Worm (Caenorhabditis elegans): ENCODE data around the gene skr-14.
A peak's percentile ranks its signal among the peaks of the same experiment; 100 is the strongest.

skr-14 gene

ce11 chrV:4421475-4421874 is at the start of gene skr-14:
Gene skr-14, minus strand, starts transcription at chrV:4421575.
- no peak for TF ChIP-seq med-1 (GFP tag; optimal IDR thresholded peaks at IDR 0.05; ENCODE audit: insufficient read depth)
- TF ChIP-seq klf-2 (GFP tag; conservative IDR thresholded peaks at IDR 0.05): no peak
- no peak for TF ChIP-seq T22C8.4 (GFP tag; IDR thresholded peaks at IDR 0.05)
- TF ChIP-seq ztf-23 (GFP tag; IDR thresholded peaks at IDR 0.05): no peak
- TF ChIP-seq flt-1 (GFP tag; IDR thresholded peaks at IDR 0.05): no peak
- no peak for TF ChIP-seq tab-1 (GFP tag; IDR thresholded peaks at IDR 0.05)
- TF ChIP-seq cog-1 (tag; optimal IDR thresholded peaks at IDR 0.05): no peak
- no peak for TF ChIP-seq ref-1 (GFP tag; conservative IDR thresholded peaks at IDR 0.05)
- TF ChIP-seq ztf-29 (GFP tag; IDR thresholded peaks at IDR 0.05): no peak

ce11 chrV:4471065-4471464 is 49.7 kb upstream of the skr-14 start, which contains the start of gene T08H10.3:
Gene T08H10.3, plus strand, starts transcription at chrV:4471365.
- no peak for TF ChIP-seq ref-1 (GFP tag; conservative IDR thresholded peaks at IDR 0.05)
- TF ChIP-seq ztf-29 (GFP tag; IDR thresholded peaks at IDR 0.05): no peak
- no peak for TF ChIP-seq med-1 (GFP tag; optimal IDR thresholded peaks at IDR 0.05; ENCODE audit: insufficient read depth)
- TF ChIP-seq ztf-23 (GFP tag; IDR thresholded peaks at IDR 0.05): no peak
- TF ChIP-seq klf-2 (GFP tag; conservative IDR thresholded peaks at IDR 0.05): no peak
- TF ChIP-seq tab-1 (GFP tag; IDR thresholded peaks at IDR 0.05): no peak
- TF ChIP-seq cog-1 (tag; optimal IDR thresholded peaks at IDR 0.05): no peak
- no peak for TF ChIP-seq T22C8.4 (GFP tag; IDR thresholded peaks at IDR 0.05)
- TF ChIP-seq flt-1 (GFP tag; IDR thresholded peaks at IDR 0.05): no peak

ce11 chrV:4454634-4455033 is 33.3 kb upstream of the skr-14 start, which contains the start of gene gnrr-5:
Gene gnrr-5, minus strand, starts transcription at chrV:4454734.
- no peak for TF ChIP-seq ztf-29 (GFP tag; IDR thresholded peaks at IDR 0.05)
- TF ChIP-seq klf-2 (GFP tag; conservative IDR thresholded peaks at IDR 0.05): no peak
- TF ChIP-seq ztf-23 (GFP tag; IDR thresholded peaks at IDR 0.05): no peak
- TF ChIP-seq med-1 (GFP tag; optimal IDR thresholded peaks at IDR 0.05; ENCODE audit: insufficient read depth): no peak
- TF ChIP-seq ref-1 (GFP tag; conservative IDR thresholded peaks at IDR 0.05): no peak
- TF ChIP-seq flt-1 (GFP tag; IDR thresholded peaks at IDR 0.05): no peak
- TF ChIP-seq T22C8.4 (GFP tag; IDR thresholded peaks at IDR 0.05): no peak
- no peak for TF ChIP-seq cog-1 (tag; optimal IDR thresholded peaks at IDR 0.05)
- no peak for TF ChIP-seq tab-1 (GFP tag; IDR thresholded peaks at IDR 0.05)

ce11 chrV:4450523-4451089 is 29.2 kb upstream of the skr-14 start, which contains the start of gene rft-2:
Gene rft-2, minus strand, starts transcription at chrV:4450563.
- TF ChIP-seq ztf-23 (GFP tag; IDR thresholded peaks at IDR 0.05): no peak
- TF ChIP-seq tab-1 (GFP tag; IDR thresholded peaks at IDR 0.05): no peak
- TF ChIP-seq med-1 (GFP tag; optimal IDR thresholded peaks at IDR 0.05; ENCODE audit: insufficient read depth): no peak
- TF ChIP-seq cog-1 (tag; optimal IDR thresholded peaks at IDR 0.05): no peak
- no peak for TF ChIP-seq ztf-29 (GFP tag; IDR thresholded peaks at IDR 0.05)
- no peak for TF ChIP-seq klf-2 (GFP tag; conservative IDR thresholded peaks at IDR 0.05)
- no peak for TF ChIP-seq flt-1 (GFP tag; IDR thresholded peaks at IDR 0.05)
- TF ChIP-seq ref-1 (GFP tag; conservative IDR thresholded peaks at IDR 0.05): no peak
- TF ChIP-seq T22C8.4 (GFP tag; IDR thresholded peaks at IDR 0.05): no peak

ce11 chrV:4447637-4448036 is 26.3 kb upstream of the skr-14 start:
- TF ChIP-seq ztf-23 (GFP tag; IDR thresholded peaks at IDR 0.05): no peak

ce11 chrV:4442749-4443381 is 21.5 kb upstream of the skr-14 start, which contains the start of gene rft-1:
Gene rft-1, minus strand, starts transcription at chrV:4443223.
- TF ChIP-seq klf-2 (GFP tag; conservative IDR thresholded peaks at IDR 0.05) (no peak), ztf-29 (GFP tag; IDR thresholded peaks at IDR 0.05) (no peak), ztf-23 (GFP tag; IDR thresholded peaks at IDR 0.05) (no peak), cog-1 (tag; optimal IDR thresholded peaks at IDR 0.05) (no peak)

- TF ChIP-seq ref-1 (GFP tag; conservative IDR thresholded peaks at IDR 0.05) (no peak), cog-1 (tag; optimal IDR thresholded peaks at IDR 0.05) (no peak), tab-1 (GFP tag; IDR thresholded peaks at IDR 0.05) (no peak), med-1 (GFP tag; optimal IDR thresholded peaks at IDR 0.05; ENCODE audit: insufficient read depth) (no peak), flt-1 (GFP tag; IDR thresholded peaks at IDR 0.05) (no peak), klf-2 (GFP tag; conservative IDR thresholded peaks at IDR 0.05) (no peak), ztf-29 (GFP tag; IDR thresholded peaks at IDR 0.05) (no peak), ztf-23 (GFP tag; IDR thresholded peaks at IDR 0.05) (no peak), T22C8.4 (GFP tag; IDR thresholded peaks at IDR 0.05) (no peak)
Observed at ce11 chrV:4437215-4437614, 15.8 kb upstream of the skr-14 start.

- TF ChIP-seq flt-1 (GFP tag; IDR thresholded peaks at IDR 0.05) (no peak), ztf-29 (GFP tag; IDR thresholded peaks at IDR 0.05) (no peak), med-1 (GFP tag; optimal IDR thresholded peaks at IDR 0.05; ENCODE audit: insufficient read depth) (no peak), cog-1 (tag; optimal IDR thresholded peaks at IDR 0.05) (no peak), tab-1 (GFP tag; IDR thresholded peaks at IDR 0.05) (no peak), klf-2 (GFP tag; conservative IDR thresholded peaks at IDR 0.05) (no peak), T22C8.4 (GFP tag; IDR thresholded peaks at IDR 0.05) (no peak)
Observed at ce11 chrV:4435411-4435981, 14.1 kb upstream of the skr-14 start, which contains the start of gene Y47D7A.13. Gene Y47D7A.13, minus strand, starts transcription at chrV:4435927.

- TF ChIP-seq flt-1 (GFP tag; IDR thresholded peaks at IDR 0.05) (0 out of 2 replicates have a peak, but pooled peaks have one; percentile 39), ztf-23 (GFP tag; IDR thresholded peaks at IDR 0.05) (no peak)
Observed at ce11 chrV:4432783-4433237, 11.4 kb upstream of the skr-14 start, which contains the start of gene Y47D7A.15. Gene Y47D7A.15, minus strand, starts transcription at chrV:4433187.

ce11 chrV:4429576-4429975 is 8.2 kb upstream of the skr-14 start, which contains the start of gene Y47D7A.12:
Gene Y47D7A.12, minus strand, starts transcription at chrV:4429676.
- no peak for TF ChIP-seq T22C8.4 (GFP tag; IDR thresholded peaks at IDR 0.05)
- TF ChIP-seq klf-2 (GFP tag; conservative IDR thresholded peaks at IDR 0.05): no peak
- TF ChIP-seq ztf-23 (GFP tag; IDR thresholded peaks at IDR 0.05): no peak
- no peak for TF ChIP-seq ref-1 (GFP tag; conservative IDR thresholded peaks at IDR 0.05)
- TF ChIP-seq ztf-29 (GFP tag; IDR thresholded peaks at IDR 0.05): no peak
- TF ChIP-seq flt-1 (GFP tag; IDR thresholded peaks at IDR 0.05): no peak
- no peak for TF ChIP-seq med-1 (GFP tag; optimal IDR thresholded peaks at IDR 0.05; ENCODE audit: insufficient read depth)
- no peak for TF ChIP-seq tab-1 (GFP tag; IDR thresholded peaks at IDR 0.05)
- TF ChIP-seq cog-1 (tag; optimal IDR thresholded peaks at IDR 0.05): no peak
